Worm (Caenorhabditis elegans): ENCODE results near the gene fbxa-126.
A peak's percentile ranks its signal among the peaks of the same experiment; 100 is the strongest.

The fbxa-126 gene

DNA sequence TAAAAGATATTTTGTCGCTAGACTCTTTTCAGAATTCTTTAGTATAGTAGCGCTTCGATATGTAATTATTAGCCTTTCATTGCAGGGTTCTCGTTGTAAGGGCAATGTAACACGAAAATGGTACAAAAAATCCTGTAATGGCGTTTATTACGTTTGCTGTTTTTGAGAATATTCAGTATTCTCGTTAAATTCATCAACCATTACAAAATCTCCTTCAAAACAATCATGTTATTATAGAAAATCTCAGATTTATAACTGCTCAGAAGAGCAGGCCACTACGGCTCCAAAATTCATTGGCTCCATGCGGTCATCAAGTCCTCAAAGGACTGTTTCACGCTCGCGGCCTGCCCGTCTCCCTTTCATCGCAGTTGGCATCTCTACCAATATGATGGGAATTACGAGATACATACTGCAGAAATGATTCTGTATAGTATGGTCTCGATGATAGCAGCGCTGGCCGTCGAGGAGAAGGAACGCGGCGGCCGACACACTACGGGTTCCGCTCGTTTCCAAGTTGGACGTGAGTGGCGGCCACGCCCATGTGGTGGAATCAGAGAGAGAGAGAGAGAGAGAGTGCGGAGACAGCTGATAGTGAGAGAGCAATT is 5.2 kb upstream of the fbxa-126 start (continued):
- no peak for TF ChIP-seq egl-27 (tag; optimal IDR thresholded peaks at IDR 0.05)
- peak; percentile 71 for TF ChIP-seq F10B5.3 (tag; optimal IDR thresholded peaks at IDR 0.05)
- peak; percentile 4 to 66 for TF ChIP-seq mdl-1 (tag; optimal IDR thresholded peaks at IDR 0.05)
- TF ChIP-seq ctbp-1 (GFP tag; IDR thresholded peaks at IDR 0.05), result no peak
- TF ChIP-seq fkh-10 (GFP tag; optimal IDR thresholded peaks at IDR 0.05), result no peak
- no peak for TF ChIP-seq Y75B8A.6 (GFP tag; IDR thresholded peaks at IDR 0.05)
- peak; percentile 75 to 81 for TF ChIP-seq daf-16 (GFP tag; optimal IDR thresholded peaks at IDR 0.05)
- peak; percentile 67 for TF ChIP-seq daf-16 (tag; optimal IDR thresholded peaks at IDR 0.05)
- no peak; the same call in 1 of the 2 replicates for TF ChIP-seq tra-1 (GFP tag; IDR thresholded peaks at IDR 0.05)
- TF ChIP-seq lin-38 (GFP tag; IDR thresholded peaks at IDR 0.05), result peak; percentile 75
- no peak for TF ChIP-seq nhr-25 (tag; optimal IDR thresholded peaks at IDR 0.05; ENCODE audit: borderline replicate concordance, insufficient read depth)
- peak; percentile 87 for TF ChIP-seq nhr-102 (tag; optimal IDR thresholded peaks at IDR 0.05)
- peak; percentile 32 for TF ChIP-seq dpl-1 (GFP tag; optimal IDR thresholded peaks at IDR 0.05)
- TF ChIP-seq daf-12 (tag; optimal IDR thresholded peaks at IDR 0.05), result no peak
- TF ChIP-seq Y5F2A.4 (GFP tag; optimal IDR thresholded peaks at IDR 0.05), result peak; percentile 44
- peak; percentile 77 for TF ChIP-seq aha-1 (tag)
- TF ChIP-seq hlh-30 (tag; optimal IDR thresholded peaks at IDR 0.05; ENCODE audit: insufficient read depth), result peak; percentile 61
- peak; percentile 75 for TF ChIP-seq nhr-48 (tag; optimal IDR thresholded peaks at IDR 0.05)
- peak; percentile 39 for TF ChIP-seq ceh-32 (tag; optimal IDR thresholded peaks at IDR 0.05; ENCODE audit: poor library complexity)
- no peak for TF ChIP-seq ZK546.5 (tag; optimal IDR thresholded peaks at IDR 0.05)
- TF ChIP-seq madf-5 (GFP tag; IDR thresholded peaks at IDR 0.05), result no peak
- TF ChIP-seq pha-4 (GFP tag; IDR thresholded peaks at IDR 0.05), result peak; percentile 89
- TF ChIP-seq pha-4 (tag; optimal IDR thresholded peaks at IDR 0.05), result no peak
- TF ChIP-seq lim-7 (GFP tag; IDR thresholded peaks at IDR 0.05), result no peak
- TF ChIP-seq skn-1 (tag; optimal IDR thresholded peaks at IDR 0.05), result no peak
- no peak for TF ChIP-seq madf-9 (GFP tag; conservative IDR thresholded peaks at IDR 0.05)
- no peak for TF ChIP-seq mep-1 (tag; optimal IDR thresholded peaks at IDR 0.05)
- TF ChIP-seq spr-3 (GFP tag; optimal IDR thresholded peaks at IDR 0.05), result peak; percentile 63
- peak; percentile 91 for TF ChIP-seq T26A8.4 (GFP tag; IDR thresholded peaks at IDR 0.05)
- TF ChIP-seq T20F7.1 (GFP tag; optimal IDR thresholded peaks at IDR 0.05), result no peak
- TF ChIP-seq hlh-11 (tag; optimal IDR thresholded peaks at IDR 0.05), result peak; percentile 96
- 0 out of 2 replicates have a peak, but pooled peaks have one; percentile 50 for TF ChIP-seq ceh-20 (GFP tag; IDR thresholded peaks at IDR 0.05)
- no peak for TF ChIP-seq dve-1 (tag; optimal IDR thresholded peaks at IDR 0.05; ENCODE audit: insufficient read depth)
- TF ChIP-seq lin-39 (tag; optimal IDR thresholded peaks at IDR 0.05), result no peak
- TF ChIP-seq nhr-111 (GFP tag; optimal IDR thresholded peaks at IDR 0.05), result peak; percentile 21
- peak; percentile 70 for TF ChIP-seq Y48G9A.11 (GFP tag; IDR thresholded peaks at IDR 0.05)
- TF ChIP-seq ama-1 (optimal IDR thresholded peaks at IDR 0.05), result no peak
- no peak for TF ChIP-seq F26F4.8 (GFP tag; conservative IDR thresholded peaks at IDR 0.05)
- no peak for TF ChIP-seq lin-29 (GFP tag; IDR thresholded peaks at IDR 0.05)
- TF ChIP-seq dmd-8 (GFP tag; IDR thresholded peaks at IDR 0.05), result peak; percentile 69; the same call in 1 of the 2 replicates
- TF ChIP-seq zag-1 (tag; optimal IDR thresholded peaks at IDR 0.05), result no peak
- peak; percentile 100 for TF ChIP-seq snpc-1.2 (GFP tag; IDR thresholded peaks at IDR 0.05)
- no peak for TF ChIP-seq pqm-1 (tag; optimal IDR thresholded peaks at IDR 0.05)
- peak; percentile 72 for TF ChIP-seq spr-1 (tag; optimal IDR thresholded peaks at IDR 0.05)
- TF ChIP-seq lir-3 (tag; optimal IDR thresholded peaks at IDR 0.05), result no peak
- TF ChIP-seq D1046.2 (GFP tag; IDR thresholded peaks at IDR 0.05), result no peak
- TF ChIP-seq F44E2.7 (GFP tag; IDR thresholded peaks at IDR 0.05), result no peak
- no peak for TF ChIP-seq nhr-76 (tag; optimal IDR thresholded peaks at IDR 0.05)
- TF ChIP-seq nhr-28 (tag; optimal IDR thresholded peaks at IDR 0.05), result no peak
- TF ChIP-seq ceh-28 (tag; optimal IDR thresholded peaks at IDR 0.05), result no peak
- peak; percentile 44 for TF ChIP-seq unc-130 (GFP tag; optimal IDR thresholded peaks at IDR 0.05)

All from whole organism, L4 larva.